Worm (Caenorhabditis elegans) whole organism, L2 larva: ENCODE results near the gene T05H4.4.

Experiments
- F13H6.1 ChIP-seq: sonication (generic microtip); optimal IDR thresholded peaks from 2 replicates; lab custom pipeline; 2016; ENCODE audit warnings: missing genetic modification characterization, missing compliant biosample characterization
- R02D3.7 ChIP-seq: fragments of 150-350 bp; optimal IDR thresholded peaks from 2 replicates; lab custom pipeline; 2014; ENCODE audit warnings: missing biosample characterization, missing genetic modification characterization
- ZK546.5 ChIP-seq: sonication (generic microtip); optimal IDR thresholded peaks from 2 replicates; lab custom pipeline; 2017; ENCODE audit warnings: missing biosample characterization, missing genetic modification characterization
- aly-2 ChIP-seq: fragments of 150-350 bp; optimal IDR thresholded peaks from 2 replicates; lab custom pipeline; 2014; ENCODE audit warnings: missing biosample characterization, missing genetic modification characterization
- ama-1 ChIP-seq: fragments of 150-350 bp; optimal IDR thresholded peaks from 2 replicates; lab custom pipeline; 2018; ENCODE audit warnings: inconsistent platforms
- blmp-1 ChIP-seq: sonication (generic microtip); optimal IDR thresholded peaks from 2 replicates; lab custom pipeline; 2017; ENCODE audit warnings: missing genetic modification characterization, mild to moderate bottlenecking, missing compliant biosample characterization, antibody characterized with exemption, moderate library complexity; ENCODE audit not compliant: insufficient read depth
- crh-2 ChIP-seq: sonication (generic microtip); optimal IDR thresholded peaks from 2 replicates; lab custom pipeline; 2017; ENCODE audit warnings: missing biosample characterization, missing genetic modification characterization
- dmd-4 ChIP-seq: sonication (generic microtip); optimal IDR thresholded peaks from 2 replicates; lab custom pipeline; 2017; ENCODE audit warnings: missing biosample characterization, missing genetic modification characterization
- egl-27 ChIP-seq: sonication (generic microtip); optimal IDR thresholded peaks from 3 replicates; lab custom pipeline; 2017; ENCODE audit warnings: missing biosample characterization, missing genetic modification reagents, missing genetic modification characterization
- elt-1 ChIP-seq: fragments of 150-350 bp; optimal IDR thresholded peaks from 2 replicates; lab custom pipeline; 2014; ENCODE audit warnings: missing biosample characterization, missing genetic modification characterization
- fos-1 ChIP-seq: fragments of 150-350 bp; optimal IDR thresholded peaks from 2 replicates; lab custom pipeline; 2014; ENCODE audit warnings: missing biosample characterization, missing genetic modification characterization
- gmeb-1 ChIP-seq: fragments of 150-350 bp; optimal IDR thresholded peaks from 2 replicates; lab custom pipeline; 2014; ENCODE audit warnings: missing biosample characterization, missing genetic modification characterization
- lin-11 ChIP-seq: fragments of 150-350 bp; sonication (generic microtip); optimal IDR thresholded peaks from 2 replicates; lab custom pipeline; 2014; ENCODE audit warnings: missing biosample characterization, missing genetic modification characterization, inconsistent platforms, mixed read lengths
- lsy-2 ChIP-seq, 2 experiments: fragments of 150-350 bp in 1 of 2; sonication (generic microtip) in 1 of 2; optimal IDR thresholded peaks; 2 replicates each; lab custom pipeline; 2014 to 2017; ENCODE audit warnings: missing biosample characterization in 2 of 2, missing genetic modification characterization in 2 of 2
- mbf-1 ChIP-seq: sonication (generic microtip); optimal IDR thresholded peaks from 2 replicates; lab custom pipeline; 2017; ENCODE audit warnings: missing biosample characterization, missing genetic modification characterization
- nhr-10 ChIP-seq: sonication (generic microtip); optimal IDR thresholded peaks from 2 replicates; lab custom pipeline; 2017; ENCODE audit warnings: missing biosample characterization, missing genetic modification characterization
- nhr-129 ChIP-seq: fragments of 150-350 bp; optimal IDR thresholded peaks from 2 replicates; lab custom pipeline; 2014; ENCODE audit warnings: missing biosample characterization, missing genetic modification characterization
- nhr-21 ChIP-seq: fragments of 150-350 bp; optimal IDR thresholded peaks from 2 replicates; lab custom pipeline; 2014; ENCODE audit warnings: missing biosample characterization, missing genetic modification characterization
- nhr-23 ChIP-seq: fragments of 150-350 bp; optimal IDR thresholded peaks from 2 replicates; lab custom pipeline; 2014; ENCODE audit warnings: missing biosample characterization, missing genetic modification reagents, missing genetic modification characterization
- nhr-25 ChIP-seq: fragments of 150-350 bp; sonication (generic microtip); optimal IDR thresholded peaks from 3 replicates; lab custom pipeline; 2014; ENCODE audit warnings: missing biosample characterization, missing genetic modification characterization
- nhr-77 ChIP-seq: fragments of 150-350 bp; optimal IDR thresholded peaks from 2 replicates; lab custom pipeline; 2014; ENCODE audit warnings: missing biosample characterization, missing genetic modification characterization
- peb-1 ChIP-seq: fragments of 150-350 bp; optimal IDR thresholded peaks from 2 replicates; lab custom pipeline; 2014; ENCODE audit warnings: missing biosample characterization, missing genetic modification characterization
- sma-3 ChIP-seq: sonication (generic microtip); optimal IDR thresholded peaks from 2 replicates; lab custom pipeline; 2016; ENCODE audit warnings: missing genetic modification reagents, missing genetic modification characterization, missing compliant biosample characterization
- sma-9 ChIP-seq, 2 experiments: fragments of 150-350 bp in 1 of 2; sonication (generic microtip) in 1 of 2; optimal IDR thresholded peaks; 2 replicates each; lab custom pipeline; 2014 to 2016; ENCODE audit warnings: missing genetic modification characterization in 2 of 2, mild to moderate bottlenecking in 1 of 2, missing biosample characterization in 1 of 2, missing compliant biosample characterization in 1 of 2, missing genetic modification reagents in 1 of 2, moderate library complexity in 1 of 2
- unc-39 ChIP-seq: fragments of 150-350 bp; optimal IDR thresholded peaks from 2 replicates; lab custom pipeline; 2014; ENCODE audit warnings: missing biosample characterization, missing genetic modification characterization
- unc-55 ChIP-seq: fragments of 150-350 bp; sonication (generic microtip); optimal IDR thresholded peaks from 3 replicates; lab custom pipeline; 2014; ENCODE audit warnings: missing biosample characterization, missing genetic modification reagents, missing genetic modification characterization
- zag-1 ChIP-seq: fragments of 150-350 bp; optimal IDR thresholded peaks from 2 replicates; lab custom pipeline; 2014; ENCODE audit warnings: missing biosample characterization, missing genetic modification characterization
- ztf-1 ChIP-seq: fragments of 200-800 bp; sonication (Bioruptor generic); conservative IDR thresholded peaks from 2 replicates; pipeline ENCODE4 v1.3.6; 2022; ENCODE audit warnings: missing genetic modification characterization, missing compliant biosample characterization
- ztf-11 ChIP-seq: sonication (generic microtip); optimal IDR thresholded peaks from 2 replicates; lab custom pipeline; 2017; ENCODE audit warnings: missing biosample characterization, missing genetic modification characterization
- ztf-4 ChIP-seq: fragments of 150-350 bp; optimal IDR thresholded peaks from 2 replicates; lab custom pipeline; 2014; ENCODE audit warnings: missing biosample characterization, missing genetic modification characterization

The T05H4.4 gene

DNA sequence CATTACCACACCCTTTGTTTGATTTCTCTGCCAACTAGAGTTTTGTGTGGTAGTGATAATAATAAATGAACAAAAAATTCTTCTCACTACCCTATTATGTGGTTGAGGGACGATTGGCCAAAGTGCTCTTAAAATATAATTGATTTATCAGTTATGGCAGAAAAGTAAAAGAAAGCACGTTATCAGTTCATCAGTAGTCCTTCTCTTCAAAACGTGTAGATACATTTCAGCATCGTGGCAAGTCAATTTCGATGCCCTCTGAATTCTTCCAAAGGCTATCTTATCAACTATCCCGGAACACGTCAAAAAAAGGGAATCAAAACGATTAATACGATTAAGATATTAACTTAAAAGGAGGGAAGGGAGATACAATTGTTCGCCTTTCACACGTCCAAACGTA is 25.6 kb upstream of the T05H4.4 start:
- peak; percentile 65 for TF ChIP-seq crh-2 (tag; lab: Kevin White, UChicago)
- TF ChIP-seq fos-1 (tag; lab: Kevin White, UChicago), result peak; percentile 60
- no peak for TF ChIP-seq ama-1 (lab: Kevin White, UChicago)
- TF ChIP-seq F13H6.1 (tag; lab: Kevin White, UChicago), result peak; percentile 30
- TF ChIP-seq unc-39 (tag; lab: Kevin White, UChicago), result no peak
- TF ChIP-seq lsy-2 (tag; optimal IDR thresholded peaks at IDR 0.05; lab: Kevin White, UChicago), result no peak
- peak; percentile 31 for TF ChIP-seq gmeb-1 (tag; lab: Kevin White, UChicago)
- TF ChIP-seq sma-9 (GFP tag; optimal IDR thresholded peaks at IDR 0.05; lab: Kevin White, UChicago), result peak; percentile 20
- no peak for TF ChIP-seq sma-9 (tag; optimal IDR thresholded peaks at IDR 0.05; lab: Kevin White, UChicago)
- TF ChIP-seq, all 48 proteins: peak for 5

ce11 chrV:6414469-6414868 is 24.2 kb upstream of the T05H4.4 start:
- no peak for TF ChIP-seq ztf-1 (GFP tag; lab: Robert Waterston, UW)
- TF ChIP-seq fos-1 (tag; lab: Kevin White, UChicago), result peak; percentile 26

DNA sequence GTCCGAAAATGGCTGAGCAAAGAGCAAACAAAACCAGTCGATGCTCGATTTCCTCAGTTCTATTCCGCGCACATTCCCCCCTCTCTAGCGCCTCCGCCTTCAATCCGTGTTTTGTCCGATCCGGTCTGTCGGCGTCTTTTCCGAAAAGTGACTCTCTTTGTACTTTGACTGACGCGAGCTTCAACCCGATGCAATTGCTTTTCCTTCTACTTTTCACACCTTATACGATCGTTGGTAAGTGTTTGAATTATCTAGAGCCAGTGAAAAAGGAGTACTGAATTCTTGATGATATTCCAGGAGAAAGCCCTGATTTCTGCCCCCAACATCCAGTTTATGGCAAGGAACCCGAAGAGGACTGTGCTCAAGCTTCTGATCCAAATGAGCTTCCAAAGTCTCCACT is 23.7 kb upstream of the T05H4.4 start, which contains the start of gene cht-6:
cht-6 (plus strand) TSS at position 9 of the 400 bp plus-strand sequence.
- TF ChIP-seq crh-2 (tag; lab: Kevin White, UChicago), result no peak
- no peak for TF ChIP-seq blmp-1 (tag; lab: Kevin White, UChicago)
- TF ChIP-seq ZK546.5, result no peak
- no peak for TF ChIP-seq peb-1 (tag; lab: Kevin White, UChicago)
- no peak for TF ChIP-seq lin-11 (tag; lab: Kevin White, UChicago)
- no peak for TF ChIP-seq sma-3 (GFP tag; lab: Kevin White, UChicago)
- TF ChIP-seq R02D3.7 (tag; lab: Kevin White, UChicago), result no peak
- TF ChIP-seq dmd-4 (tag; lab: Kevin White, UChicago), result no peak
- no peak for TF ChIP-seq F13H6.1 (tag; lab: Kevin White, UChicago)
- no peak for TF ChIP-seq lsy-2 (tag; optimal IDR thresholded peaks at IDR 0.05; lab: Kevin White, UChicago)
- no peak for TF ChIP-seq nhr-23 (tag; lab: Kevin White, UChicago)
- TF ChIP-seq nhr-129 (tag; lab: Kevin White, UChicago), result no peak
- TF ChIP-seq nhr-10 (tag; lab: Kevin White, UChicago), result no peak
- no peak for TF ChIP-seq nhr-77 (tag; lab: Kevin White, UChicago)
- TF ChIP-seq elt-1 (tag; lab: Kevin White, UChicago), result no peak
- TF ChIP-seq ztf-1 (GFP tag; lab: Robert Waterston, UW), result no peak
- TF ChIP-seq ztf-4 (tag; lab: Kevin White, UChicago), result no peak
- TF ChIP-seq gmeb-1 (tag; lab: Kevin White, UChicago), result no peak
- no peak for TF ChIP-seq mbf-1

DNA sequence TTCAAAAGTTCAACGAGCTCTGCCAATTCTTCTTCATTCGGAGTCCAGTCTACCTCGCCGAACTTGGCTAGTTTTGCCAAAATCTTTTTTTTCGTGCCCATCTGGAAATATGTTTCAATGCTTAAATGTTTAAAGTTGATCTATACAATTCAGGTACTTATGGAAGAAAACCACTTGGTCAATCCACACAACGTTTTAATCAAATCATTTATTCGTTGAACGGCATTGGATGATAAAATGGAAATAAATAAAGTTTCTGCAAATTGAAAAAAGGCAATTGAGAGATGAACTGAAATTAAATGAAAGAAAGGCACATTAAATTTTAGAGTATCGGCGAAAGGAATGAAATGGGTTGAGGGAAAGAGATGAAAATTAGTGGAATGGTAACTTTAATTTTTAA is 14.6 kb upstream of the T05H4.4 start, which contains the start of gene urb-1:
urb-1 (minus strand) TSS at position 101 of the 400 bp plus-strand sequence.
- no peak for TF ChIP-seq elt-1 (tag; lab: Kevin White, UChicago)
- no peak for TF ChIP-seq aly-2 (tag; lab: Kevin White, UChicago)
- TF ChIP-seq zag-1 (tag; lab: Kevin White, UChicago), result no peak
- TF ChIP-seq nhr-23 (tag; lab: Kevin White, UChicago), result no peak

DNA sequence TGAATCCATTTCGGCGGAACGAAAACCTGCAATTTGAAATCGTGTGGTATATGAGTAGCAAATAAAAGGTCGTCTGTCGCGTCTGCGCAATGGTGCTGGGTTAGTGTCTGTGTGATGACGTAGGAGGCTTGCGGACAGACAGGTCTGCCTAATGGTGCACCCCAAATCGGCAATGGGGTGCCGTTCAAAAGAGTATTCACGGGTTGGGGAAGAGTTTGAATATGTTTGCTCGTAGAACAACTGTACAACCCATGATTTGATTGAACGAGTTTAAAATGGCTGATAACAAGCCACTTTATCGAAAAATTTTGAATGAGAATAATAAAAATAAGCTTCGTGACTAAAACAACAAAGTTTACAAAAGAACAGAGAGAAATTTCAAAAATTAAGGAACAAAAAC is 12.8 kb upstream of the T05H4.4 start, which contains the start of gene T05H4.11:
T05H4.11 (minus strand) TSS at position 335 of the 400 bp plus-strand sequence.
- TF ChIP-seq mbf-1 (no peak), F13H6.1 (tag; lab: Kevin White, UChicago) (peak; percentile 8), egl-27 (no peak), ztf-11 (tag; lab: Kevin White, UChicago) (no peak), blmp-1 (tag; lab: Kevin White, UChicago) (no peak), lsy-2 (tag; optimal IDR thresholded peaks at IDR 0.05; lab: Kevin White, UChicago) (peak in 1 of 2 experiments; percentile 4), unc-39 (tag; lab: Kevin White, UChicago) (no peak), unc-55 (GFP tag; lab: Kevin White, UChicago) (no peak), sma-3 (GFP tag; lab: Kevin White, UChicago) (peak; percentile 44), nhr-25 (no peak), nhr-77 (tag; lab: Kevin White, UChicago) (no peak), crh-2 (tag; lab: Kevin White, UChicago) (peak; percentile 4), ama-1 (lab: Kevin White, UChicago) (peak; percentile 24), nhr-21 (tag; lab: Kevin White, UChicago) (no peak), fos-1 (tag; lab: Kevin White, UChicago) (no peak), ZK546.5 (no peak), gmeb-1 (tag; lab: Kevin White, UChicago) (peak; percentile 26), nhr-23 (tag; lab: Kevin White, UChicago) (no peak)
